Fruit fly (Drosophila melanogaster): ENCODE measurements around the gene Gs1.

The Gs1 gene

dm6 chr2L:87255-87723, 44.6 kb upstream of the Gs1 start, which contains the start of gene net (continued):
- TF ChIP-seq shn (GFP tag; optimal IDR thresholded peaks at IDR 0.05) = no peak
- TF ChIP-seq Abd-B (GFP tag; optimal IDR thresholded peaks at IDR 0.05) = no peak
- no peak for TF ChIP-seq aop (GFP tag; IDR thresholded peaks at IDR 0.05)
- TF ChIP-seq CG6689 (GFP tag; IDR thresholded peaks at IDR 0.05) = 0 out of 2 replicates have a peak, but pooled peaks have one; percentile 35
- TF ChIP-seq CHES-1-like (GFP tag; optimal IDR thresholded peaks at IDR 0.05) = no peak
- TF ChIP-seq D (optimal IDR thresholded peaks at IDR 0.05) = no peak
- TF ChIP-seq D (GFP tag; optimal IDR thresholded peaks at IDR 0.05) = peak; percentile 11
- peak; percentile 60 for TF ChIP-seq CG10209 (GFP tag; optimal IDR thresholded peaks at IDR 0.05)
- TF ChIP-seq CG14710 (tag; optimal IDR thresholded peaks at IDR 0.05) = peak; percentile 58
- TF ChIP-seq HLH4C (GFP tag; IDR thresholded peaks at IDR 0.05; ENCODE audit: partially characterized antibody) = no peak
- TF ChIP-seq unc-4 (GFP tag; IDR thresholded peaks at IDR 0.05; ENCODE audit: partially characterized antibody) = no peak
- peak; percentile 25 for TF ChIP-seq Lhr (GFP tag; optimal IDR thresholded peaks at IDR 0.05)
- TF ChIP-seq CG13424 (tag; optimal IDR thresholded peaks at IDR 0.05) = peak; percentile 85
- 0 out of 3 replicates have a peak, but pooled peaks have one; percentile 54 for TF ChIP-seq zfh1 (GFP tag; IDR thresholded peaks at IDR 0.05)
- peak; percentile 62 for TF ChIP-seq CG9437 (GFP tag; optimal IDR thresholded peaks at IDR 0.05)
- no peak for TF ChIP-seq btn (GFP tag; optimal IDR thresholded peaks at IDR 0.05)
- TF ChIP-seq CG2678 (tag; optimal IDR thresholded peaks at IDR 0.05) = peak; percentile 88
- peak; percentile 77 for TF ChIP-seq CG17361 (GFP tag; IDR thresholded peaks at IDR 0.05)
- no peak for TF ChIP-seq so (GFP tag; IDR thresholded peaks at IDR 0.05)
- peak; percentile 54 for TF ChIP-seq nerfin-1 (tag; optimal IDR thresholded peaks at IDR 0.05)
- peak; percentile 85 for TF ChIP-seq CoRest (tag; optimal IDR thresholded peaks at IDR 0.05)
- no peak for TF ChIP-seq Dfd (GFP tag; optimal IDR thresholded peaks at IDR 0.05)
- TF ChIP-seq Sry-δ (GFP tag; optimal IDR thresholded peaks at IDR 0.05) = no peak
- TF ChIP-seq jigr1 (GFP tag; IDR thresholded peaks at IDR 0.05) = no peak
- TF ChIP-seq zf30C (GFP tag; optimal IDR thresholded peaks at IDR 0.05) = no peak
- TF ChIP-seq CG12769 (tag; optimal IDR thresholded peaks at IDR 0.05) = peak; percentile 68
- peak; percentile 85 for TF ChIP-seq sens (GFP tag)
- peak; percentile 47; the same call in 1 of the 2 replicates for TF ChIP-seq Ada2b (GFP tag; IDR thresholded peaks at IDR 0.05)
- TF ChIP-seq sens-2 (GFP tag; IDR thresholded peaks at IDR 0.05) = no peak
- no peak for TF ChIP-seq Spps (tag; optimal IDR thresholded peaks at IDR 0.05)
- TF ChIP-seq CG2875 (GFP tag; optimal IDR thresholded peaks at IDR 0.05) = peak; percentile 18
- TF ChIP-seq CG30020 (tag; optimal IDR thresholded peaks at IDR 0.05) = peak; percentile 30
- TF ChIP-seq Hsf (GFP tag; optimal IDR thresholded peaks at IDR 0.05) = peak; percentile 9
- TF ChIP-seq CG15011 (GFP tag; optimal IDR thresholded peaks at IDR 0.05) = peak; percentile 69
- TF ChIP-seq CG9215 (GFP tag; IDR thresholded peaks at IDR 0.05) = no peak
- TF ChIP-seq CG18011 (GFP tag; optimal IDR thresholded peaks at IDR 0.05) = no peak
- peak; percentile 65 for TF ChIP-seq HHEX (GFP tag; optimal IDR thresholded peaks at IDR 0.05)
- TF ChIP-seq cwo (GFP tag; optimal IDR thresholded peaks at IDR 0.05) = peak; percentile 73
- TF ChIP-seq abd-A (tag; optimal IDR thresholded peaks at IDR 0.05) = no peak
- peak; percentile 60 for TF ChIP-seq Deaf1 (tag; optimal IDR thresholded peaks at IDR 0.05)
- no peak for TF ChIP-seq pum (GFP tag; optimal IDR thresholded peaks at IDR 0.05)
- no peak for TF ChIP-seq Poxn (GFP tag; IDR thresholded peaks at IDR 0.05)
- no peak for TF ChIP-seq psq (GFP tag; optimal IDR thresholded peaks at IDR 0.05)
- peak; percentile 59 to 65 for TF ChIP-seq bsh (GFP tag; optimal IDR thresholded peaks at IDR 0.05)
- TF ChIP-seq E2f2 (GFP tag; IDR thresholded peaks at IDR 0.05) = peak; percentile 12; the same call in 1 of the 2 replicates
- TF ChIP-seq chif (GFP tag; optimal IDR thresholded peaks at IDR 0.05) = no peak
- TF ChIP-seq CG11695 (GFP tag; IDR thresholded peaks at IDR 0.05) = peak; percentile 22; the same call in 1 of the 3 replicates
- TF ChIP-seq Adf1 (GFP tag; IDR thresholded peaks at IDR 0.05) = peak; percentile 80
- TF ChIP-seq CG2712 (tag; optimal IDR thresholded peaks at IDR 0.05) = peak; percentile 80
- no peak for TF ChIP-seq amos (GFP tag; IDR thresholded peaks at IDR 0.05; ENCODE audit: partially characterized antibody)

Data from whole organism, embryonic.